Worm (Caenorhabditis elegans) whole organism, L4/young adult: Measurements from ENCODE around the gene C35B1.5.

Experiments used
- W03F9.2 ChIP-seq: fragments of 150-350 bp; optimal IDR thresholded peaks from 2 replicates; lab custom pipeline; 2014; ENCODE audit warnings: missing biosample characterization, missing genetic modification characterization
- dao-5 ChIP-seq: sonication (generic microtip); optimal IDR thresholded peaks from 2 replicates; lab custom pipeline; 2016; ENCODE audit warnings: missing genotype, missing genetic modification characterization, moderate library complexity, missing compliant biosample characterization

DNA sequence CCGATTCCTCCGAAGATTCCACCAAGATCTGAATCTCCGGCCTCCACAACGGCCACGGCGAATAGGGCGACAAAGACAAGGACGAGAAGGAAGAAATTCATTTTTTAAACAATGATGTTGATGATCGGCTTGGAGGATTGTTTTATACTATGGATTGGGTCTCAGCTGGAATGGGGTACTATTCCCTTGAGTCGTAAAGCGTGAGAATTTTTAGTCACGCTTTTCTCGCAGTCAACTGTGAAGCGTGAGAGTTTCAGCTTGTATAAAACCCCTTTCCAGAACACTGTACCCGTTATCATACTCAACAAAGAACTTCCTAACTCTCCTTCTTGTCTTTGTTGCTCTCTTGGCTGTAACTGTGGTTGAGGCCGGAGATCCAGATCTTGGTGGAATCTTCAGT is 30.5 kb upstream of the C35B1.5 start, which contains the start of gene F49F1.15:
- no peak for TF ChIP-seq W03F9.2 (tag; lab: Kevin White, UChicago)
- TF ChIP-seq dao-5 (tag; lab: Kevin White, UChicago), result no peak
